Worm (Caenorhabditis elegans) whole organism, early embryonic: ENCODE data around the gene C24D10.6.
"Not testable (repeated sequence)": the region's sequence is repeated elsewhere in the genome, so short reads cannot be mapped to it uniquely, and the experiment has no call there.

Source experiments
- aly-1 ChIP-seq: sonication (generic microtip); optimal IDR thresholded peaks from 2 replicates; lab custom pipeline; 2016; ENCODE audit warnings: missing genetic modification characterization, missing compliant biosample characterization
- ama-1 ChIP-seq: fragments of 150-350 bp; optimal IDR thresholded peaks from 2 replicates; lab custom pipeline; 2014
- ets-7 ChIP-seq: sonication (generic microtip); optimal IDR thresholded peaks from 2 replicates; lab custom pipeline; 2016; ENCODE audit warnings: missing genotype, missing genetic modification characterization, missing compliant biosample characterization
- flt-1 ChIP-seq: fragments of 200-800 bp; sonication (Bioruptor generic); IDR thresholded peaks from 2 replicates; pipeline ENCODE4 v1.3.6; 2022; ENCODE audit warnings: missing genetic modification characterization, missing compliant biosample characterization
- hnd-1 ChIP-seq: sonication (generic microtip); optimal IDR thresholded peaks from 2 replicates; lab custom pipeline; 2016; ENCODE audit warnings: missing genetic modification characterization, missing compliant biosample characterization
- pes-1 ChIP-seq: fragments of 200-800 bp; sonication (Bioruptor generic); IDR thresholded peaks from 2 replicates; pipeline ENCODE4 v1.3.6; 2022; ENCODE audit warnings: missing genetic modification reagents, missing genetic modification characterization, missing compliant biosample characterization
- tbx-11 ChIP-seq: fragments of 200-800 bp; sonication (Bioruptor generic); IDR thresholded peaks from 2 replicates; pipeline ENCODE4 v1.3.6; 2022; ENCODE audit warnings: missing genetic modification characterization, missing compliant biosample characterization

DNA sequence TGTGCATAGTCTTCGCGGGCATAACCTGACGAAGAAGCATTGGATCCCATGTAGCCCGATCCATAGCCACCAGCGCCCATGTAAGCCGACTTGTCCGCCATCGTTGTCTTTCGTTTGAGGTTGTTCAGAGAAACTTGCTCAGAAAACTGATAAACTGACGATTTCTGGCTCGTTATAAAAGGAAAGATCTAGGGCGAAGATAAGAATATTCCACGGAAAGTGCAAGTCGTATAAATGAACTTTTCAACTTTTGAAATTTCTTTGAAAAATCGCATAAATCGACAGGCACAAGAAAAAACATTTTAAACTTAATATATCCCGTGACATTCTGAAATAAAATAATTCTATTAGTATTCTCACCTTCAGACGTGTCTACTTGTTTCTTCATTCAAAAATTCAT lies 2.9 kb upstream of the C24D10.6 start, which contains the start of the genes nspd-3 and C24D10.2:
- TF ChIP-seq aly-1 (tag; lab: Kevin White, UChicago); tbx-11 (GFP tag; lab: Robert Waterston, UW); ets-7 (tag; lab: Kevin White, UChicago); hnd-1 (tag; lab: Kevin White, UChicago); ama-1 (lab: Kevin White, UChicago); pes-1 (GFP tag; lab: Robert Waterston, UW); flt-1: not testable (repeated sequence)
